Fruit fly (Drosophila melanogaster) whole organism, pupa: ENCODE measurements around the gene CG2533.

Experiments
- CG10348 ChIP-seq: fragments of 200-800 bp; sonication (Bioruptor generic); IDR thresholded peaks from 2 replicates; pipeline ENCODE4 v1.3.6; 2022; ENCODE audit warnings: missing biosample characterization, missing genetic modification characterization
- CG12605 ChIP-seq: fragments of 200-800 bp; sonication (Bioruptor generic); IDR thresholded peaks from 2 replicates; pipeline ENCODE4 v1.3.6; 2022; ENCODE audit warnings: missing biosample characterization, missing genetic modification characterization
- CG13204 ChIP-seq: fragments of 200-800 bp; sonication (Bioruptor generic); optimal IDR thresholded peaks from 2 replicates; lab custom pipeline; 2018; ENCODE audit warnings: missing biosample characterization, mild to moderate bottlenecking, missing genetic modification characterization, moderate library complexity
- CG14655 ChIP-seq: fragments of 200-800 bp; sonication (Bioruptor generic); optimal IDR thresholded peaks from 3 replicates; lab custom pipeline; 2017; ENCODE audit warnings: mild to moderate bottlenecking, missing biosample characterization, missing genetic modification reagents, missing genetic modification characterization
- CG15710 ChIP-seq: fragments of 200-800 bp; sonication (Bioruptor generic); optimal IDR thresholded peaks from 2 replicates; lab custom pipeline; 2018; ENCODE audit warnings: missing biosample characterization, mild to moderate bottlenecking, missing genetic modification characterization, moderate library complexity
- CG17806 ChIP-seq: fragments of 200-800 bp; sonication (Bioruptor generic); optimal IDR thresholded peaks from 2 replicates; lab custom pipeline; 2018; ENCODE audit warnings: missing biosample characterization, mild to moderate bottlenecking, missing genetic modification characterization, moderate library complexity
- CG32121 ChIP-seq: fragments of 200-800 bp; sonication (Bioruptor generic); IDR thresholded peaks from 2 replicates; pipeline ENCODE4 v1.3.6; 2022; ENCODE audit warnings: missing biosample characterization, missing genetic modification characterization
- CG34367 ChIP-seq: fragments of 200-800 bp; sonication (Bioruptor generic); optimal IDR thresholded peaks from 2 replicates; lab custom pipeline; 2018; ENCODE audit warnings: missing biosample characterization, mild to moderate bottlenecking, missing genetic modification characterization
- CG4496 ChIP-seq: fragments of 200-800 bp; sonication (Bioruptor generic); IDR thresholded peaks from 3 replicates; pipeline ENCODE4 v1.3.6; 2022; ENCODE audit warnings: missing biosample characterization, missing genetic modification characterization
- CG8159 ChIP-seq: fragments of 200-800 bp; sonication (Bioruptor generic); optimal IDR thresholded peaks from 3 replicates; lab custom pipeline; 2018; ENCODE audit warnings: missing biosample characterization, mild to moderate bottlenecking, missing genetic modification characterization, moderate library complexity
- CG8301 ChIP-seq: fragments of 200-800 bp; sonication (Bioruptor generic); optimal IDR thresholded peaks from 2 replicates; lab custom pipeline; 2018; ENCODE audit warnings: missing biosample characterization, mild to moderate bottlenecking, missing genetic modification characterization
- CG9948 ChIP-seq: fragments of 200-800 bp; sonication (Bioruptor generic); optimal IDR thresholded peaks from 2 replicates; lab custom pipeline; 2018; ENCODE audit warnings: missing biosample characterization, mild to moderate bottlenecking, missing genetic modification characterization, moderate library complexity
- D1 ChIP-seq: fragments of 200-800 bp; sonication (Bioruptor generic); optimal IDR thresholded peaks from 2 replicates; lab custom pipeline; 2018; ENCODE audit warnings: missing biosample characterization, mild to moderate bottlenecking, missing genetic modification characterization, moderate library complexity
- EcR ChIP-seq: fragments of 200-800 bp; sonication (Bioruptor generic); optimal IDR thresholded peaks from 3 replicates; lab custom pipeline; 2019; ENCODE audit warnings: missing biosample characterization, missing genetic modification characterization, mild to moderate bottlenecking, moderate library complexity, missing genetic modification reagents
- Ets98B ChIP-seq: fragments of 200-800 bp; sonication (Bioruptor generic); IDR thresholded peaks from 2 replicates; pipeline ENCODE4 v1.3.6; 2022; ENCODE audit warnings: missing biosample characterization, missing genetic modification characterization
- Pif1A ChIP-seq: fragments of 200-800 bp; sonication (Bioruptor generic); optimal IDR thresholded peaks from 3 replicates; lab custom pipeline; 2016; ENCODE audit warnings: missing biosample characterization, missing genetic modification characterization
- Pif1B ChIP-seq: fragments of 200-800 bp; sonication (Bioruptor generic); optimal IDR thresholded peaks from 3 replicates; lab custom pipeline; 2016; ENCODE audit warnings: missing biosample characterization, missing genetic modification characterization
- Snoo ChIP-seq: fragments of 200-800 bp; sonication (Bioruptor generic); optimal IDR thresholded peaks from 3 replicates; lab custom pipeline; 2017; ENCODE audit warnings: missing biosample characterization, mild to moderate bottlenecking, missing genetic modification characterization, inconsistent platforms
- fd96Ca ChIP-seq: fragments of 200-800 bp; sonication (Bioruptor generic); IDR thresholded peaks from 3 replicates; pipeline ENCODE4 v1.3.6; 2022; ENCODE audit warnings: missing biosample characterization, missing genetic modification characterization
- gl ChIP-seq: fragments of 200-800 bp; sonication (Bioruptor generic); optimal IDR thresholded peaks from 2 replicates; lab custom pipeline; 2018; ENCODE audit warnings: missing biosample characterization, mild to moderate bottlenecking, missing genetic modification characterization
- rn ChIP-seq: fragments of 200-800 bp; sonication (Bioruptor generic); IDR thresholded peaks from 2 replicates; pipeline ENCODE4 v1.3.6; 2022; ENCODE audit warnings: missing biosample characterization, missing genetic modification characterization

Gene CG2533

DNA sequence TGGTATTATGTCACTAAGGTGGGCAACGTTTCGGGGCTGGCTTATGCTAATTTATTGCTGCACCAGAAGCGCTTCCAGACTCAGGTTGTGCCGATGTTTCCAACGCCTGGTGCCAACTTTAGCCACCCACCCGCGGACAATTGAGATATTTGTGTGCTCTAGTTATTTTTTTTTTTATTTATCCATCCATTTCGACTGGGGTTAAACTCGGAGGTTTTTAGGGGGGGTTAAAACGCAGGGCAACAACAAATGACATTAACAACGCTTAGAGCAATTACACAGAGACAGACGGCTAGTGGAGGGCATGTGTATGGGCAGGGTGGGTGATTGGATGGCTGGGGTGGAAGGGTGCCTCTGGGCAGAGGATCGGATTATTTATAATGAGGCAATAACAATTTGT, 27.7 kb upstream of the CG2533 start:
- no peak for TF ChIP-seq Pif1A (GFP tag; lab: Kevin White, UChicago)
- TF ChIP-seq CG8301 = no peak
- TF ChIP-seq CG15710 (tag; lab: Kevin White, UChicago) = no peak
- TF ChIP-seq CG4496 (GFP tag; lab: Robert Waterston, UW) = no peak
- no peak for TF ChIP-seq Pif1B (GFP tag; lab: Kevin White, UChicago)
- TF ChIP-seq CG17806 (tag; lab: Kevin White, UChicago) = no peak
- TF ChIP-seq CG8159 (tag; lab: Kevin White, UChicago) = no peak
- TF ChIP-seq fd96Ca (GFP tag; lab: Robert Waterston, UW) = no peak
- TF ChIP-seq CG14655 (GFP tag; lab: Kevin White, UChicago) = no peak
- TF ChIP-seq CG34367 (tag; lab: Kevin White, UChicago) = no peak
- no peak for TF ChIP-seq rn
- no peak for TF ChIP-seq CG12605 (GFP tag; lab: Robert Waterston, UW)
- TF ChIP-seq CG32121 (GFP tag; lab: Robert Waterston, UW) = no peak

DNA sequence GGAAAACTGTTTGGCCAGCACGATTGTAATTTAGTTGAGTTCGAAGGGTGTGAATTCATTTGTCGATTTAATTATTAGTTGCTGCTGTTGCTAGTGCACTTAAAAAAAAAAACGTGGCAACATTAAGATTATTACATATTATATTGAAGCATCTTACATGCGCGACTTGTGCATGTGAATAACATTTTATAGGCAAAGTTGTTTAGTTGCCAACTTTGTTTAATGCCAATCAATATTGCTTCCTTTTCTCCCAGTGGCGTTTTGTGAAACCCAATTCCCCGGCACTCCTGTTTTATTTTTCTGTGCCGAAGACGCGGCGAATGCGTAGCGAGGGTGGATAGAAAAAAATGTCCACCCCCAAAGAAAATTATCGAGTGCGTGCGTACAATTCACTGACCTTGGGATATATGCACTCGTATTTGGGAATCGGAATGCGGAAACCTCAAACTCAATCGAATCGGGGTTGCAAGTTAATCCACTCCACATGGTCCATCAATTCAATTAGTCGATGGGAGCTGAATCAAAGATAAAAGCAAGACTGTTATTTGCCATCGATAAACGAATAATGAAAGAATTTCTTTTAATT, 25.1 kb upstream of the CG2533 start:
- 0 out of 3 replicates have a peak, but pooled peaks have one; percentile 26 for TF ChIP-seq CG4496 (GFP tag; lab: Robert Waterston, UW)
- peak; percentile 19 for TF ChIP-seq Pif1A (GFP tag; lab: Kevin White, UChicago)
- TF ChIP-seq EcR (GFP tag; lab: Kevin White, UChicago) = no peak
- TF ChIP-seq, all 21 proteins: peak for 2

DNA sequence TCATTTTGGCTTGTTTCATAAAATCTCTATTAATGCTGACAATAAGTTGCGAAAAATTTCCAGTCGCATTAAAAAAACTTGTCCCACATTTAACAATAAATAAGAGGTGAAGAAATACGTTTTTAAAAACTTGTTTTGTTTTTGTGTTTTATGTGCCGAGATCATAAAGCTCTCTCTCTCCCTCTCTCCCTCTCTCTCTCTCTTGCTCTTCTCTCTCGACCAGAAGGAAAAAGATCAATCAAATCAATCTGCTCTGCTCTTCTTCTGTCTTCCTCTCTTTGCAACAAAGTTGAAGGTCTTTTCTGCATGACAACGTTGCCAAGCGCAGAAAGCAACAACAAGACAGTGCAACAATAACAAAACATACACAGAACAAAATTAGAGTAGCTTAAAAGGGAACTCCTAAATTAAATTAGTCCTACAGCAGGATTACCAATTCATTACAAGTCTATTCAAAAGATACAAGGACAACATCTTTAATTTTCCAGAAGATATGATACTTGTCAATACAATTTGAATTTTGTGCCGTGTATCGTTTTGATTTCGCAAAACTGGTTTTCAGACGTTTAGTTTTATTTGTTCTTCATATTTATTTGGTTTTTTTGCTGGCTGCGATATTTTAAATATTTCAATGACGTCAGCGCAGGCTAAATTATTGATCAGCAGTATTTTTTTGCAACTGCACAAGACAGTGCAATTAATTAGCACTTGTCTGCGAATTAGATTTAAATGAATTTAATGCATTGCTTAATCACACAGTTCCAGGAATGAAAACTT, 18.8 kb upstream of the CG2533 start:
- TF ChIP-seq CG10348 (GFP tag; lab: Robert Waterston, UW) (peak; percentile 65), Snoo (peak; percentile 84), CG12605 (GFP tag; lab: Robert Waterston, UW) (peak; percentile 95), EcR (GFP tag; lab: Kevin White, UChicago) (peak; percentile 92), CG8301 (peak; percentile 93), rn (peak; percentile 88), CG9948 (tag; lab: Kevin White, UChicago) (peak; percentile 95), Pif1B (GFP tag; lab: Kevin White, UChicago) (peak; percentile 96), CG32121 (GFP tag; lab: Robert Waterston, UW) (peak; percentile 95), CG17806 (tag; lab: Kevin White, UChicago) (peak; percentile 97), CG4496 (GFP tag; lab: Robert Waterston, UW) (peak; percentile 98), fd96Ca (GFP tag; lab: Robert Waterston, UW) (peak; percentile 87), D1 (tag; lab: Kevin White, UChicago) (peak; percentile 90), CG15710 (tag; lab: Kevin White, UChicago) (peak; percentile 97), CG34367 (tag; lab: Kevin White, UChicago) (peak; percentile 97), Pif1A (GFP tag; lab: Kevin White, UChicago) (peak; percentile 97), CG13204 (GFP tag; lab: Kevin White, UChicago) (peak; percentile 89), CG14655 (GFP tag; lab: Kevin White, UChicago) (peak; percentile 96), CG8159 (tag; lab: Kevin White, UChicago) (peak; percentile 95), Ets98B (GFP tag; lab: Robert Waterston, UW) (peak; percentile 95), gl (peak; percentile 95)

DNA sequence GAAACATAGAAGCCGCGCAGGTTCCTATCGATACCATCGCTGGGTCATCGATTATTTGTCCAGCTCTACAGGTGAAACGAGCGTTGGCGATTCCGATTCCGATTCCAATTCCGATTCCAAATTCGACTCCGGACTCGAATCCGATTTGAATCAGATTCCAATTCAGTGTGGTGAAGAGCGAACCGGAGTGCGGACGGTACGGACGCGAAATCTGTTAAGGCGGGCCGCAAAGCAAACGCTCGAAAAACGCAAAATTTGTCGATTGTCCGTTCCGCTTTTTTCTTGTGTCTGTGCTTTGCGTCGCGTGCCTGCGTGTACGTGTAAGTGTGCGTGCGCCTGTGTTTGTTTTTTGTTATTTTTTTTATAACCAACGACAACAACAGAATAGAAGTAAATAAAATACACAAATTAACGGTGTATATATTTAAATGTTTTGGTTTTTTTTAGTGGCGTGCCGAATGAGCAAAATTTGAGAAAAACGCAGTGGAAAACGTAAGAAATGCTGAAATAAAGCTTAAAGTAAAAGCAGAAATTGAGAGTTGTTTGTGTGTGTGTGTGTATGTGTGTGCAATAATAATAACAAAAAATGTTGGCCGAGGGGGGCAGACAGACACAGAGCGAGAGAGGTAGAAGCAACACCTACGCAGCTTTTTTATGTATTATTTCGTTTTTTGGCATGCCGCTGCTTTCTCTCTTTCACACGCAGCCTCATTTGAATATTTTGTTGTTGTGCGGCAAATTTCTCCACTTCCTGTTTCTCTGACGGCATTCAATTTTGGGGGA, 18.1 kb upstream of the CG2533 start, which contains the start of gene Ptp10D:
TSS of gene Ptp10D (plus strand) at position 150 of the 783 bp plus-strand sequence.
- TF ChIP-seq rn (no peak), Pif1B (GFP tag; lab: Kevin White, UChicago) (no peak), CG10348 (GFP tag; lab: Robert Waterston, UW) (no peak), Snoo (no peak), Pif1A (GFP tag; lab: Kevin White, UChicago) (no peak), fd96Ca (GFP tag; lab: Robert Waterston, UW) (no peak), D1 (tag; lab: Kevin White, UChicago) (no peak), CG12605 (GFP tag; lab: Robert Waterston, UW) (peak; percentile 58; the same call in 1 of the 2 replicates), CG9948 (tag; lab: Kevin White, UChicago) (no peak), CG32121 (GFP tag; lab: Robert Waterston, UW) (peak; percentile 56), Ets98B (GFP tag; lab: Robert Waterston, UW) (peak; percentile 46; the same call in 1 of the 2 replicates), gl (no peak), CG17806 (tag; lab: Kevin White, UChicago) (no peak), CG34367 (tag; lab: Kevin White, UChicago) (no peak), CG8301 (no peak), CG4496 (GFP tag; lab: Robert Waterston, UW) (peak; percentile 64), CG15710 (tag; lab: Kevin White, UChicago) (no peak)
